Fruit fly (Drosophila melanogaster) S2 (cell line): ENCODE data around the gene CG14826.

Experiments used
- CG8478 ChIP-seq: fragments of >200 bp; optimal IDR thresholded peaks from 2 replicates; lab custom pipeline; 2018
- CTCF ChIP-seq, 2 experiments: fragments of >200 bp; optimal IDR thresholded peaks; 2 replicates each; lab custom pipeline; 2018

CG14826 gene

dm6 chr3L:7234212-7234611 is at the start of gene CG14826:
CG14826 (plus strand) TSS chr3L:7234512.
- TF ChIP-seq CG8478 (no peak), CTCF (optimal IDR thresholded peaks at IDR 0.05; lab: Kevin White, UChicago) (no peak)

dm6 chr3L:7184739-7185488 is 49.4 kb upstream of the CG14826 start:
- TF ChIP-seq CTCF (optimal IDR thresholded peaks at IDR 0.05; lab: Kevin White, UChicago), result no peak
- TF ChIP-seq CG8478, result no peak

DNA sequence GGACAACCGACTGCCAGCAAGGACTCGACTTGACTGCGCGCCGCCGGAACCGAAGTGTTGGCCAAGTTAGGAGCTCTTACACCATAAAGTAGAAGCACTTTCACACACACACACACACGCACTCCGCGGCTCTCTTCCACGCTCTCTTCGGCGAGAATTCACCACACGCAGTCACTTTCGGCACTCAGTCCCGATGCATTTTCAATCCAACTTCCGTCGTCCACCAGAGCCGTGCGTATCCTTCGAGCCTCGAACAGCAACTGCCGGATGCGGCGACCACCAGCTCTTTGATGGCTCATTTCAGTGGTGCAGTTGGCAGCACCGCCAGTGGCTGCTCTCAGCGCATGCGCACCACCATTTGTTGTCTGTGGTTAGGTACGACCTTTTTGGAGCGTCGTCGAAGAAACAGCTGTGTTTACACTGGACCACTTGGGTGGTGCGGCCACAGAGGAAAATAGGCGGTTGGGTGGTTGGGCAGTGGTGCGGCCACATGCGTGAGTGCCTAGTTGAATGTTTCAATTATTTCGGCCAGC is 44.6 kb upstream of the CG14826 start, which contains the start of gene Dscam2:
Gene Dscam2 (minus strand): TSS at position 264 of the 533 bp plus-strand sequence.
- TF ChIP-seq CG8478 (no peak), CTCF (optimal IDR thresholded peaks at IDR 0.05; lab: Kevin White, UChicago) (no peak)

DNA sequence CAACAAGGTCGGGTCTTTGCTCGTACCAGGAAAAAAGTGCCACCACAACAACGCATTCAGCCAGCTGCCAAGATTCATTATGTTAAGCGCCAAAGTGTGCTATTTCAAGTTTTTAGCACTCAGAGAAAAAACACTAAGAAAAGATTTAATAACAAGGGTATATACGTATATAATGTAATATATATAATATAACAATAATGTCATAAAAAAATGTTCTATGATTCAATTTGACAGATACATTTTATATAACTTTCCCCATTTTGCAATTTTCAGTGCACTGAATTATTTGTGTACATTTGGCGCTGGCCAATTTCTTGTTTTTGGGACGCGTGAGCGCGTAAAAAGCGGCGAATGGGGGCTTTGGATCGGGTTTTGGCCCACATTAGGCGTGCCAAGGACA is 43.8 kb upstream of the CG14826 start:
- TF ChIP-seq CG8478, result no peak
- no peak for TF ChIP-seq CTCF (optimal IDR thresholded peaks at IDR 0.05; lab: Kevin White, UChicago)

- TF ChIP-seq CG8478, result no peak
- no peak for TF ChIP-seq CTCF (optimal IDR thresholded peaks at IDR 0.05; lab: Kevin White, UChicago)
Observed at dm6 chr3L:7191218-7191617, 43.1 kb upstream of the CG14826 start.

- no peak for TF ChIP-seq CG8478
- TF ChIP-seq CTCF (optimal IDR thresholded peaks at IDR 0.05; lab: Kevin White, UChicago), result no peak
Observed at dm6 chr3L:7238072-7238759, 3.9 kb downstream of the CG14826 start, which contains the start of the genes CG14829 and BHD. CG14829 (minus strand) TSS chr3L:7238122. BHD (plus strand) TSS chr3L:7238542.

DNA sequence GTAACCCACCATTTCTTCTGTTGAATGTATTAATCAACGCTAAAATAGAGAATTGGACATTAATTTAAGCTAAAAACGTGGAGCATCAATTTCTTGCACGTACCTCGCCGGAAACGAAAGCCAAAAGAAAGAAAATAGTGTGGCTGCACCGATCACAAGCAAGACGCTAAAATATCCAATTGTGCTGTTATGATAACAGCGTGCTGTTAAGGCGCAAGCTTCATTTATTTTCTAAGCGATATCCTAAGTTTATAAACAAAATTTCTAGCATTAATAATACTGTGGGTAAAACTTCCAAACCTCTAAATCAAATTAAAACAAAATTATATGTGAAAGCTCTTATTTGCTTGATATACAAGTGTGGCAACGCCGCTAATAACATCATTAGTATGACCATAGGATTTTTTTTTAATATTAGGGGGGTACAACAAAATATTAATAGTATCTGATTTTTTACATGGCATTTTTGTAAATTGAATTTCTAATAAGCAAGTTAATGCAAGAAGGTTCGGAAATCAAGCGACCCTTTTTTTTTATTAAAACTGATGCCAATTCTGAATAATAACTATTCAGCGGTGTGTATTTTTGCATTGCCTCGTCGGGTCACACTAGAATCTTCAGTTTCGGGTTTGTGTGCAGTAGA is 7.0 kb downstream of the CG14826 start, which contains the start of the genes RpL18 and Neos:
Gene RpL18 (minus strand): TSS at position 135 of the 643 bp plus-strand sequence.
Gene Neos (plus strand): TSS at position 412 of the 643 bp plus-strand sequence.
- TF ChIP-seq CTCF (optimal IDR thresholded peaks at IDR 0.05; lab: Kevin White, UChicago) (no peak), CG8478 (no peak)

- TF ChIP-seq CG8478 (no peak), CTCF (optimal IDR thresholded peaks at IDR 0.05; lab: Kevin White, UChicago) (no peak)
Observed at dm6 chr3L:7243775-7244438, 9.6 kb downstream of the CG14826 start, which contains the start of the genes mRpL50 and mei-P22. mRpL50 (minus strand) TSS chr3L:7243933. mei-P22 (plus strand) TSS chr3L:7244388.

dm6 chr3L:7249167-7249566 is 14.9 kb downstream of the CG14826 start, which contains the start of gene Cdc27:
Cdc27 (minus strand) TSS chr3L:7249340.
- TF ChIP-seq CTCF (optimal IDR thresholded peaks at IDR 0.05; lab: Kevin White, UChicago), result peak; percentile 1 to 36
- TF ChIP-seq CG8478, result no peak

DNA sequence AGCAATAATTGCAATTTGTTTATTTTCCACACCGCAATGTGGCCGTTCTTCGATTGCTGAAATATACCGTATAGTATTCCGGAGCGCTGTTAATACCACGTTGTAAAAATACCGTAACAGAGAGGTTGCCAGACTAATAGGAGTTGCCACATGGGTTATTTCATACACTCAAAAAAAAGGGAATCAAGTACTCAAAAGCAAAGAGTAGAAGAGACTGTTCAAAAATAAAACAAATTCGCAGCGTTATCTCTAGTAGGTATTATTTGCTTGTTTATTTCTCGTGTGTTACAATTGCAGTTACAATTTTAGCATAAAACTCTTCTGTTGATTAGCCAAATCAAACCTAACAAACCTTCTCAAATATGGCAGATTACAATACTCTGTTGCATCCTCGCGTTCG is 16.2 kb downstream of the CG14826 start, which contains the start of gene MED4:
Gene MED4 (minus strand): TSS at position 59 of the 400 bp plus-strand sequence.
- no peak for TF ChIP-seq CG8478
- TF ChIP-seq CTCF (optimal IDR thresholded peaks at IDR 0.05; lab: Kevin White, UChicago), result peak in 1 of 2 experiments; percentile 10

DNA sequence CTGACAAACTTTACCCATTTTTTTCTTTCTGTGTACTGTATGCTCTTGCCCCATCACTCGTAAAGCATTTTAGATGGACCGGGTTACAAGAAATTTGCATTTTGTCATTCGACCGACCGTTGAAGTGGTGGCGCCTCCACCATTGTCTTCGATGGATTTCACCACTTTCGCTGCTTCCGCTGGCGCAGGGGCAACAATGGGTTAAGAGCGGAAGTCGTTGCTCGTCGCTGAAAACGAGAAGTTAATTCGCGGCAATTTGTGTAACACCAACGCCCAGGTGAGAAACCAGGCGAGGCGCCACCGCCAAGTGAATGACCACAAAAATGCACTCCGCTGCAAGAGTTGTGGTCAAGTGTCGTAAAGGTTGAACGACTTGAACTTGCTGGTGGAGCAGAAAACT is 20.4 kb downstream of the CG14826 start:
- no peak for TF ChIP-seq CTCF (optimal IDR thresholded peaks at IDR 0.05; lab: Kevin White, UChicago)
- no peak for TF ChIP-seq CG8478

DNA sequence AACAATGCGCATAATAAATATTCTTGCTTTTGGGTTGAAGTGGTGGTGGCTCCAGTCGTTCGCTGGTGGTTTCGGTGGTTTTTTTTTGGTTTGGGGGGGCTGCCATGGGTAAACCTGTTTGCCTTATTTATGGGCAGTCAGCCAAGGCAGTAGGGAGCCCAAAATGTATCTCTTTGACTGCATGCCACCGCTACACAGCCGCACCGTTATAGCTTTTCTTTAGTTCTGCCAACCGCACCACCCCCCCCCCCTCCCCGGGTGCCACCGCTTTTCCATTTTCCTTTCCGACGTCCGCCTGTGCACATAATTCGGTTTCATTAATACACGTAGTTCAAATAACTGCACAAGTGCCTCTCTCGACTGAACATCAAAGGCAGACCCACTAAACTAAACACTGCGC is 24.0 kb downstream of the CG14826 start:
- TF ChIP-seq CTCF (optimal IDR thresholded peaks at IDR 0.05; lab: Kevin White, UChicago) (no peak), CG8478 (no peak)

DNA sequence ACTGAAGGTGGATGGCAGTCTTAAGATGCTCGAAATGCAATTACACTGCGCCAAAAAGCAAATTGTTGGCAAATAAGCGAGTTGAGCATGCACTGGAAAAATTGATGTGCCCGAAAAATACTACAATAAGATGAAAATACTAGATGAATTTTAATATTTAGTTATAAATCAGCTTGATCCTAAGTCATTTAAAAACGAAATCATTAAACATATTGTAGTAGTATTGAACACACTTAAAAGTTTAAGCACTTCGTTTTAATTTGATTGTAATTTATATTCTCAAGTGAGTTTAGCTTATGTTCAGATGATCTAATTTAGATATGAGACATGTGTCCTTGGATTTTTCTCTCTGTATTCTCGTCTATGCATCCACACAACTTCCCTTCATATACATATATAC is 28.2 kb downstream of the CG14826 start:
- TF ChIP-seq CG8478 (no peak), CTCF (optimal IDR thresholded peaks at IDR 0.05; lab: Kevin White, UChicago) (no peak)

DNA sequence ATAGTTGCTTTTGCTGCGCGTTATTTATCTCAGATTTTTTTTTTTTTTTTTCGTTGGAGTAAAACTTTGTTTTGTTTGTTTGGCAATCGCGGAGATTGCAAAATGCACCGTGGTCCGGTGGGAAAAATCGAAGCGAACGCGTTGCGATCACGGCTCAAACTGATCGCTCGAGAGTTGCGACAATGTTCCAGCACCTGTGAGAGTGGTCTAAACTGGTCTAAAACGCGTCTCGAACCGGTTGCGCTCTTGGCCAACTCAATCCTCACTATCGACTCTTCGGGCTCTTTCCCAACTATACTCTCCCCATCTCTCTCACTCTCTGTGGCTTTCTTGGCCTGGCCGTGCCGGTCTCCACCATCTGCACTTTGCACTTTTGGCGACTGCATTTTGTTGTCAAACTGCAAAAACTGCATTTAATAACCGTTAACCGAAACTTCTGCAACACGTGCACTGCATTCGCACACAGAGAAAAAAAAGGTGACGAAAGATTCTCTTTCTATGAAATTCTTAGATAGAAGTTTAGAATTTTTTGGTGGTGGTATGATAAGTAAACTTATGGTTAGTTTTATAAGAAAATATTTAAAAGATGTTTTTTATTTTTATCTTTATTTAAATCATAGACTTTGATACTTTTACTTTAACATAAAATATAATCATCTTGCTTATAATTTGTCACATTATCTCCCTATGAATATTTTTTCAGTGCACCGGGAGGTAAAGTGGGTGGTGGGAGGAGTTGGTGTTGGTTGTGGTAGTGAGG is 29.6 kb downstream of the CG14826 start, which contains the start of gene CG14830:
Gene CG14830 (minus strand): TSS at position 164 of the 760 bp plus-strand sequence.
- TF ChIP-seq CTCF (optimal IDR thresholded peaks at IDR 0.05; lab: Kevin White, UChicago), result no peak
- TF ChIP-seq CG8478, result no peak
